Worm (Caenorhabditis elegans) whole organism, young adult: ENCODE measurements around the gene T27A10.5.

Source experiments
- B0019.2 ChIP-seq: fragments of 200-800 bp; sonication (Bioruptor generic); conservative IDR thresholded peaks from 2 replicates; pipeline ENCODE4 v1.3.6; 2022; ENCODE audit warnings: missing genetic modification reagents, missing genetic modification characterization, missing compliant biosample characterization
- F22D6.2 ChIP-seq: sonication (generic microtip); optimal IDR thresholded peaks from 2 replicates; lab custom pipeline; 2016; ENCODE audit warnings: mild to moderate bottlenecking, missing genetic modification characterization, missing compliant biosample characterization
- F39B2.1 ChIP-seq: fragments of 200-800 bp; sonication (Bioruptor generic); IDR thresholded peaks from 2 replicates; pipeline ENCODE4 v1.3.6; 2022; ENCODE audit warnings: missing genetic modification reagents, missing genetic modification characterization, missing compliant biosample characterization
- F49E8.2 ChIP-seq: sonication (generic microtip); optimal IDR thresholded peaks from 3 replicates; lab custom pipeline; 2017; ENCODE audit warnings: missing genetic modification characterization, mild to moderate bottlenecking, missing compliant biosample characterization, antibody characterized with exemption, moderate library complexity; ENCODE audit not compliant: insufficient read depth
- F55B11.4 ChIP-seq: sonication (generic microtip); optimal IDR thresholded peaks from 2 replicates; lab custom pipeline; 2016; ENCODE audit warnings: missing compliant biosample characterization, missing genetic modification characterization, borderline replicate concordance; ENCODE audit not compliant: insufficient read depth
- Y56A3A.18 ChIP-seq: fragments of 200-800 bp; sonication (Bioruptor generic); IDR thresholded peaks from 2 replicates; pipeline ENCODE4 v1.3.6; 2022; ENCODE audit warnings: missing genetic modification reagents, missing genetic modification characterization, missing compliant biosample characterization
- Y79H2A.3 ChIP-seq: fragments of 200-800 bp; sonication (Bioruptor generic); conservative IDR thresholded peaks from 2 replicates; pipeline ENCODE4 v1.3.6; 2022; ENCODE audit warnings: missing genetic modification reagents, missing genetic modification characterization, missing compliant biosample characterization
- aptf-2 ChIP-seq: fragments of 200-800 bp; sonication (Bioruptor generic); conservative IDR thresholded peaks from 2 replicates; pipeline ENCODE4 v1.3.6; 2022; ENCODE audit warnings: missing genetic modification reagents, missing genetic modification characterization, missing compliant biosample characterization
- aptf-3 ChIP-seq: fragments of 200-800 bp; sonication (Bioruptor generic); IDR thresholded peaks from 2 replicates; pipeline ENCODE4 v1.3.6; 2022; ENCODE audit warnings: missing genetic modification characterization, missing compliant biosample characterization
- atf-7 ChIP-seq: sonication (generic microtip); optimal IDR thresholded peaks from 2 replicates; lab custom pipeline; 2017; ENCODE audit warnings: mild to moderate bottlenecking, missing genetic modification characterization, missing compliant biosample characterization
- athp-1 ChIP-seq: sonication (generic microtip); optimal IDR thresholded peaks from 2 replicates; lab custom pipeline; 2017; ENCODE audit warnings: mild to moderate bottlenecking, missing genetic modification characterization, missing compliant biosample characterization
- cebp-2 ChIP-seq: fragments of 200-800 bp; sonication (Bioruptor generic); IDR thresholded peaks from 2 replicates; pipeline ENCODE4 v1.3.6; 2022; ENCODE audit warnings: missing genetic modification characterization, missing compliant biosample characterization
- ceh-79 ChIP-seq: sonication (generic microtip); optimal IDR thresholded peaks from 2 replicates; lab custom pipeline; 2017; ENCODE audit warnings: mild to moderate bottlenecking, missing genetic modification characterization, missing compliant biosample characterization
- chd-7 ChIP-seq: sonication (generic microtip); optimal IDR thresholded peaks from 2 replicates; lab custom pipeline; 2016; ENCODE audit warnings: mild to moderate bottlenecking, missing genetic modification characterization, moderate library complexity, missing compliant biosample characterization
- efl-1 ChIP-seq: fragments of 150-350 bp; optimal IDR thresholded peaks from 2 replicates; lab custom pipeline; 2014; ENCODE audit warnings: missing biosample characterization, missing genetic modification reagents, missing genetic modification characterization
- egl-44 ChIP-seq: fragments of 200-800 bp; sonication (Bioruptor generic); IDR thresholded peaks from 2 replicates; pipeline ENCODE4 v1.3.6; 2022; ENCODE audit warnings: missing genetic modification reagents, missing genetic modification characterization, missing compliant biosample characterization
- ekl-4 ChIP-seq: fragments of 200-800 bp; sonication (Bioruptor generic); IDR thresholded peaks from 2 replicates; pipeline ENCODE4 v1.3.6; 2022; ENCODE audit warnings: missing genetic modification reagents, missing genetic modification characterization, missing compliant biosample characterization
- him-1 ChIP-seq: sonication (generic microtip); optimal IDR thresholded peaks from 2 replicates; lab custom pipeline; 2016; ENCODE audit warnings: missing genotype, missing genetic modification reagents, missing genetic modification characterization, missing compliant biosample characterization
- hlh-12 ChIP-seq: sonication (generic microtip); optimal IDR thresholded peaks from 2 replicates; lab custom pipeline; 2016; ENCODE audit warnings: missing genetic modification characterization, missing compliant biosample characterization
- hsf-1 ChIP-seq: fragments of 200-800 bp; sonication (Bioruptor generic); IDR thresholded peaks from 2 replicates; pipeline ENCODE4 v1.3.6; 2022; ENCODE audit warnings: missing genetic modification reagents, missing genetic modification characterization, missing compliant biosample characterization
- let-607 ChIP-seq, 2 experiments: fragments of 200-800 bp in 1 of 2; sonication (Bioruptor generic) in 1 of 2; sonication (generic microtip) in 1 of 2; optimal IDR thresholded peaks; 2 replicates each; lab custom pipeline; 2016 to 2018; ENCODE audit warnings: mild to moderate bottlenecking in 2 of 2, missing compliant biosample characterization in 2 of 2, missing genetic modification characterization in 2 of 2, moderate library complexity in 2 of 2, missing genotype in 1 of 2
- lin-26 ChIP-seq: fragments of 200-800 bp; sonication (Bioruptor generic); IDR thresholded peaks from 2 replicates; pipeline ENCODE4 v1.3.6; 2022; ENCODE audit warnings: missing genetic modification reagents, missing genetic modification characterization, missing compliant biosample characterization
- lin-40 ChIP-seq: sonication (generic microtip); optimal IDR thresholded peaks from 2 replicates; lab custom pipeline; 2016; ENCODE audit warnings: missing genetic modification characterization, mild to moderate bottlenecking, missing compliant biosample characterization, missing genotype, missing genetic modification reagents
- lsl-1 ChIP-seq: fragments of 200-800 bp; sonication (Bioruptor generic); optimal IDR thresholded peaks from 2 replicates; lab custom pipeline; 2018; ENCODE audit warnings: mild to moderate bottlenecking, missing genetic modification characterization, moderate library complexity, missing compliant biosample characterization
- madf-3 ChIP-seq: fragments of 200-800 bp; sonication (Bioruptor generic); IDR thresholded peaks from 2 replicates; pipeline ENCODE4 v1.3.6; 2022; ENCODE audit warnings: missing genetic modification reagents, missing genetic modification characterization, missing compliant biosample characterization
- mcd-1 ChIP-seq: fragments of 200-800 bp; sonication (Bioruptor generic); IDR thresholded peaks from 2 replicates; pipeline ENCODE4 v1.3.6; 2022; ENCODE audit warnings: missing genetic modification reagents, missing genetic modification characterization, missing compliant biosample characterization
- mes-4 ChIP-seq: sonication (generic microtip); optimal IDR thresholded peaks from 2 replicates; lab custom pipeline; 2016; ENCODE audit warnings: missing genotype, missing genetic modification characterization, missing compliant biosample characterization
- nfyb-1 ChIP-seq: fragments of 200-800 bp; sonication (Bioruptor generic); IDR thresholded peaks from 2 replicates; pipeline ENCODE4 v1.3.6; 2022; ENCODE audit warnings: missing genetic modification reagents, missing genetic modification characterization, missing compliant biosample characterization
- pbrm-1 ChIP-seq: fragments of 200-800 bp; sonication (Bioruptor generic); IDR thresholded peaks from 2 replicates; pipeline ENCODE4 v1.3.6; 2022; ENCODE audit warnings: missing genetic modification reagents, missing genetic modification characterization, missing compliant biosample characterization
- rcor-1 ChIP-seq: fragments of 200-800 bp; sonication (Bioruptor generic); IDR thresholded peaks from 2 replicates; pipeline ENCODE4 v1.3.6; 2022; ENCODE audit warnings: missing genetic modification reagents, missing genetic modification characterization, missing compliant biosample characterization
- sdz-38 ChIP-seq: sonication (generic microtip); optimal IDR thresholded peaks from 2 replicates; lab custom pipeline; 2016; ENCODE audit warnings: missing genotype, missing genetic modification characterization, missing compliant biosample characterization
- somi-1 ChIP-seq: fragments of 200-800 bp; sonication (Bioruptor generic); optimal IDR thresholded peaks from 2 replicates; lab custom pipeline; 2018; ENCODE audit warnings: mild to moderate bottlenecking, missing genetic modification characterization, missing compliant biosample characterization
- tbp1 ChIP-seq: fragments of 200-800 bp; sonication (Bioruptor generic); optimal IDR thresholded peaks from 2 replicates; lab custom pipeline; 2018; ENCODE audit warnings: mild to moderate bottlenecking, missing genetic modification characterization, missing compliant biosample characterization
- tbx-9 ChIP-seq: sonication (generic microtip); optimal IDR thresholded peaks from 2 replicates; lab custom pipeline; 2016; ENCODE audit warnings: borderline replicate concordance, missing genetic modification characterization, inconsistent platforms, missing compliant biosample characterization
- tlf-1 ChIP-seq: fragments of 200-800 bp; sonication (Bioruptor generic); optimal IDR thresholded peaks from 2 replicates; lab custom pipeline; 2018; ENCODE audit warnings: mild to moderate bottlenecking, missing genetic modification characterization, missing compliant biosample characterization
- zfh-2 ChIP-seq: fragments of 200-800 bp; sonication (Bioruptor generic); conservative IDR thresholded peaks from 2 replicates; pipeline ENCODE4 v1.3.6; 2022; ENCODE audit warnings: missing genetic modification reagents, missing genetic modification characterization, missing compliant biosample characterization
- zim-3 ChIP-seq: sonication (generic microtip); optimal IDR thresholded peaks from 2 replicates; lab custom pipeline; 2017; ENCODE audit warnings: mild to moderate bottlenecking, missing genetic modification characterization, moderate library complexity, missing compliant biosample characterization
- ztf-28 ChIP-seq: fragments of 200-800 bp; sonication (Bioruptor generic); IDR thresholded peaks from 2 replicates; pipeline ENCODE4 v1.3.6; 2022; ENCODE audit warnings: missing genetic modification reagents, missing genetic modification characterization, missing compliant biosample characterization

Gene T27A10.5

DNA sequence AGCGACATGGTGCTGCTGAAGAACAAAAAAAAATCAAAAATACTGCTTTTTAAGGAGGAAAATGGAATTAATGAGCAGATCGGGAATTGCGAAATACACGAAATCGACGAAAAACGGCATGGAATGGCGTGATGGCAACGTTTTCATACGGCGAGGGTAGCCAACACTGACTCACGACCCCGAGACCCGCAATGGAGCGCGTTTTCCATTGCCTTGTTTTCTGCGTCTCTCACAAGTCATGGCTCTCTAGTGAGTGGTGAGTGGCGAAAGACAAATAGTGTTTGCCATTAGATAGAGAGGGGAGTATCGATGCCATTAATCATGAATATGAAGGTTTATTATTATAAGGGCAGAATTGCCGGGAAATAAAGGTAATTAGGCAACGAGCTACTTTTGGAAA lies 32.3 kb upstream of the T27A10.5 start, which contains the start of gene C18B2.4 (continued):
- TF ChIP-seq atf-7 (peak; percentile 44), mcd-1 (GFP tag; lab: Robert Waterston, UW) (peak; percentile 85), hsf-1 (GFP tag; lab: Robert Waterston, UW) (no peak), nfyb-1 (GFP tag; lab: Robert Waterston, UW) (peak; percentile 57; the same call in 1 of the 2 replicates), him-1 (tag; lab: Kevin White, UChicago) (no peak), tbx-9 (tag; lab: Kevin White, UChicago) (no peak), zfh-2 (peak; percentile 90), Y79H2A.3 (no peak), tbp1 (GFP tag; lab: Kevin White, UChicago) (peak; percentile 42), pbrm-1 (GFP tag; lab: Robert Waterston, UW) (peak; percentile 47; the same call in 1 of the 2 replicates), lin-26 (0 out of 2 replicates have a peak, but pooled peaks have one; percentile 34), cebp-2 (no peak), egl-44 (GFP tag; lab: Robert Waterston, UW) (no peak), mes-4 (tag; lab: Kevin White, UChicago) (no peak), chd-7 (tag; lab: Kevin White, UChicago) (peak; percentile 30), aptf-3 (GFP tag; lab: Robert Waterston, UW) (no peak), ceh-79 (no peak), tlf-1 (GFP tag; lab: Kevin White, UChicago) (peak; percentile 20)

DNA sequence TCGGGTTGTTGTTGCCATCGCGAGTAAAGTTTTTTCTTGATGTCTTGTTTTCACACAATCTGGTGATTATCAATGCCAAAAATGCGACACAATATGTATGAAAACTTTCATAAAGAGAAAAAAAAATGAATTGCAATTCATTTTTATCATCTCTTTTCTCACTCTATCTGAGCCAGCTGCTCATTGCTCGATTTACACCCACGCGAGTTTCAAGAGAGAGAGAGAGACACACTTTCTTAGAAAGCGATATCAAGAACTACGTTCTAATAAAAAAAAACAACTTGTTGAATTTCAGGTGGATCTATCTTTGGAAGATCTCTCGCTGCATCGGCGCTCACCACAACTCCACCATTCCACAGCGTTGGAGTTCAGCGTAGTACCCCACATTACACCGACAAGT lies 29.2 kb upstream of the T27A10.5 start:
- TF ChIP-seq B0019.2 (no peak), athp-1 (tag; lab: Kevin White, UChicago) (no peak), F39B2.1 (GFP tag; lab: Robert Waterston, UW) (no peak), hlh-12 (tag; lab: Kevin White, UChicago) (no peak), ekl-4 (GFP tag; lab: Robert Waterston, UW) (no peak), F49E8.2 (tag; lab: Kevin White, UChicago) (no peak), zim-3 (tag; lab: Kevin White, UChicago) (no peak), lsl-1 (GFP tag; lab: Kevin White, UChicago) (no peak), hsf-1 (GFP tag; lab: Robert Waterston, UW) (no peak), tbx-9 (tag; lab: Kevin White, UChicago) (no peak), sdz-38 (tag; lab: Kevin White, UChicago) (no peak), Y56A3A.18 (no peak), somi-1 (GFP tag; lab: Kevin White, UChicago) (no peak), efl-1 (GFP tag; lab: Kevin White, UChicago) (no peak), F55B11.4 (tag; lab: Kevin White, UChicago) (no peak), tbp1 (GFP tag; lab: Kevin White, UChicago) (no peak), let-607 (tag; optimal IDR thresholded peaks at IDR 0.05; lab: Kevin White, UChicago) (no peak), ztf-28 (GFP tag; lab: Robert Waterston, UW) (no peak)

DNA sequence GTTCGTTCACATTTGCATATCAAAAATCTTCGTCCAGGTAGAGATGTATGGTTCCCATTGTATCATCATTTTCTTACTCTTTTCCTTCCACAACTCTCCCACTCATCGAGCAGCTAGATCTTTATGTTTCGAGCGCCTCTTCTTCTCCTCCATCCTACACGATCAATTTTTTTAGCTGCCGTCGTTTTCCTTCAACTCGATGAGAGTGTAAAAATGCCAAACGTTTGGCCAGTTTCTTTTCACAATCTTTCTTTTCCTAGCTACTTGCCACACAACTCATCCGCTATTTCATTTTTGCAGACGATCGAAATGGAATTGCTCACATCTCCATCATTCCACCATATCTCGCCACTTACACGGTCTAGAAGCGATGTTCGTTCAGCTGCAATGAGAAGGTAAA lies 28.1 kb upstream of the T27A10.5 start, which contains the start of gene C18B2.3:
Gene C18B2.3 (plus strand): TSS at position 301 of the 400 bp plus-strand sequence.
- TF ChIP-seq madf-3 (GFP tag; lab: Robert Waterston, UW) (no peak), rcor-1 (GFP tag; lab: Robert Waterston, UW) (no peak), F22D6.2 (tag; lab: Kevin White, UChicago) (no peak), aptf-2 (GFP tag; lab: Robert Waterston, UW) (no peak), F39B2.1 (GFP tag; lab: Robert Waterston, UW) (no peak), lin-40 (no peak)
